Fruit fly (Drosophila melanogaster) whole organism, embryonic: Measurements from ENCODE around the gene CG10343.
A peak's percentile ranks its signal among the peaks of the same experiment; 100 is the strongest.

Experiments used
- BEAF-32 ChIP-seq: fragments of 200-800 bp; sonication (Bioruptor generic); optimal IDR thresholded peaks from 3 replicates; lab custom pipeline; 2017; ENCODE audit warnings: missing biosample characterization, missing genetic modification characterization, mild to moderate bottlenecking, moderate library complexity, missing genetic modification reagents
- BtbVII ChIP-seq: fragments of 200-800 bp; sonication (Bioruptor generic); optimal IDR thresholded peaks from 3 replicates; lab custom pipeline; 2017; ENCODE audit warnings: missing biosample characterization, mild to moderate bottlenecking, missing genetic modification characterization
- C15 ChIP-seq: fragments of 200-800 bp; sonication (Bioruptor generic); IDR thresholded peaks from 3 replicates; pipeline ENCODE4 v1.3.6; 2022; ENCODE audit warnings: missing biosample characterization, missing genetic modification characterization
- CG11247 ChIP-seq: fragments of 200-800 bp; sonication (Bioruptor generic); IDR thresholded peaks from 2 replicates; pipeline ENCODE4 v1.3.6; 2022; ENCODE audit warnings: missing biosample characterization, missing genetic modification characterization
- CG11504 ChIP-seq: fragments of 200-800 bp; sonication (Bioruptor generic); optimal IDR thresholded peaks from 3 replicates; lab custom pipeline; 2019; ENCODE audit warnings: missing biosample characterization, mild to moderate bottlenecking, missing genetic modification characterization, moderate library complexity
- CG12391 ChIP-seq: fragments of 200-800 bp; sonication (Bioruptor generic); optimal IDR thresholded peaks from 3 replicates; lab custom pipeline; 2018; ENCODE audit warnings: missing biosample characterization, mild to moderate bottlenecking, missing genetic modification characterization, moderate library complexity
- CG13775 ChIP-seq: fragments of 200-800 bp; sonication (Bioruptor generic); optimal IDR thresholded peaks from 3 replicates; lab custom pipeline; 2017; ENCODE audit warnings: missing biosample characterization, mild to moderate bottlenecking, missing genetic modification characterization
- CG14667 ChIP-seq: fragments of 200-800 bp; sonication (Bioruptor generic); IDR thresholded peaks from 2 replicates; pipeline ENCODE4 v1.3.6; 2022; ENCODE audit warnings: missing biosample characterization, missing genetic modification characterization
- CG4282 ChIP-seq: fragments of 200-800 bp; sonication (Bioruptor generic); optimal IDR thresholded peaks from 2 replicates; lab custom pipeline; 2016; ENCODE audit warnings: missing biosample characterization, missing genetic modification characterization
- CG4328 ChIP-seq: fragments of 200-800 bp; sonication (Bioruptor generic); optimal IDR thresholded peaks from 3 replicates; lab custom pipeline; 2017; ENCODE audit warnings: missing biosample characterization, missing genetic modification reagents, missing genetic modification characterization
- CG4617 ChIP-seq: fragments of 200-800 bp; sonication (Bioruptor generic); optimal IDR thresholded peaks from 3 replicates; lab custom pipeline; 2016; ENCODE audit warnings: missing biosample characterization, missing genetic modification characterization, borderline replicate concordance
- CG6654 ChIP-seq: fragments of 200-800 bp; sonication (Bioruptor generic); optimal IDR thresholded peaks from 2 replicates; lab custom pipeline; 2017; ENCODE audit warnings: missing biosample characterization, mild to moderate bottlenecking, missing genetic modification characterization
- CG6765 ChIP-seq: fragments of 200-800 bp; sonication (Bioruptor generic); optimal IDR thresholded peaks from 3 replicates; lab custom pipeline; 2017; ENCODE audit warnings: missing biosample characterization, mild to moderate bottlenecking, missing genetic modification characterization
- CG8359 ChIP-seq: fragments of 200-800 bp; sonication (Bioruptor generic); optimal IDR thresholded peaks from 2 replicates; lab custom pipeline; 2017; ENCODE audit warnings: missing biosample characterization, mild to moderate bottlenecking, missing genetic modification characterization, borderline replicate concordance
- CG8944 ChIP-seq: fragments of 200-800 bp; sonication (Bioruptor generic); optimal IDR thresholded peaks from 3 replicates; lab custom pipeline; 2016; ENCODE audit warnings: missing biosample characterization, missing genetic modification characterization
- CG9727 ChIP-seq: fragments of 200-800 bp; sonication (Bioruptor generic); optimal IDR thresholded peaks from 3 replicates; lab custom pipeline; 2017; ENCODE audit warnings: missing biosample characterization, mild to moderate bottlenecking, missing genetic modification characterization
- CG9817 ChIP-seq: fragments of 200-800 bp; sonication (Bioruptor generic); optimal IDR thresholded peaks from 2 replicates; lab custom pipeline; 2018; ENCODE audit warnings: missing biosample characterization, mild to moderate bottlenecking, missing genetic modification characterization, moderate library complexity
- CHES-1-like ChIP-seq: fragments of 200-800 bp; sonication (Bioruptor generic); optimal IDR thresholded peaks from 2 replicates; lab custom pipeline; 2016; ENCODE audit warnings: missing biosample characterization, missing genetic modification characterization
- CoRest ChIP-seq: fragments of 200-800 bp; sonication (Bioruptor generic); optimal IDR thresholded peaks from 3 replicates; lab custom pipeline; 2018; ENCODE audit warnings: missing biosample characterization, mild to moderate bottlenecking, missing genetic modification characterization, moderate library complexity
- Dip3 ChIP-seq: fragments of 200-800 bp; sonication (Bioruptor generic); optimal IDR thresholded peaks from 3 replicates; lab custom pipeline; 2016; ENCODE audit warnings: missing biosample characterization, missing genetic modification characterization
- Eip74EF ChIP-seq, 2 experiments: fragments of 200-800 bp in 1 of 2; fragments of >200 bp in 1 of 2; sonication (Bioruptor generic) in 1 of 2; optimal IDR thresholded peaks; 2 replicates each; lab custom pipeline; 2017 to 2019; ENCODE audit warnings: missing biosample characterization in 2 of 2, missing genetic modification characterization in 2 of 2, mild to moderate bottlenecking in 1 of 2, moderate library complexity in 1 of 2
- Ets65A ChIP-seq: fragments of 200-800 bp; sonication (Bioruptor generic); peaks from one replicate; lab custom pipeline; 2016; ENCODE audit warnings: missing biosample characterization, missing genetic modification characterization
- Fer2 ChIP-seq: fragments of 200-800 bp; sonication (Bioruptor generic); optimal IDR thresholded peaks from 2 replicates; lab custom pipeline; 2018; ENCODE audit warnings: missing biosample characterization, mild to moderate bottlenecking, missing genetic modification characterization, moderate library complexity
- H15 ChIP-seq: fragments of 200-800 bp; sonication (Bioruptor generic); IDR thresholded peaks from 3 replicates; pipeline ENCODE4 v1.3.6; 2022; ENCODE audit warnings: missing biosample characterization, missing genetic modification characterization
- HLH3B ChIP-seq: fragments of 200-800 bp; sonication (Bioruptor generic); IDR thresholded peaks from 2 replicates; pipeline ENCODE4 v1.3.6; 2022; ENCODE audit warnings: missing biosample characterization, missing genetic modification characterization
- HLH54F ChIP-seq: fragments of 200-800 bp; sonication (Bioruptor generic); optimal IDR thresholded peaks from 3 replicates; lab custom pipeline; 2016; ENCODE audit warnings: missing biosample characterization, missing genetic modification characterization
- Hey ChIP-seq: fragments of 200-800 bp; sonication (Bioruptor generic); optimal IDR thresholded peaks from 3 replicates; lab custom pipeline; 2018; ENCODE audit warnings: missing biosample characterization, mild to moderate bottlenecking, missing genetic modification characterization
- Hmx ChIP-seq: fragments of 200-800 bp; sonication (Bioruptor generic); optimal IDR thresholded peaks from 2 replicates; lab custom pipeline; 2016; ENCODE audit warnings: missing biosample characterization, missing genetic modification characterization
- Myb ChIP-seq: fragments of 200-800 bp; sonication (Bioruptor generic); optimal IDR thresholded peaks from 2 replicates; lab custom pipeline; 2016; ENCODE audit warnings: missing biosample characterization, missing genetic modification characterization
- Nf-YB ChIP-seq: fragments of 200-800 bp; sonication (Bioruptor generic); optimal IDR thresholded peaks from 3 replicates; lab custom pipeline; 2019; ENCODE audit warnings: missing biosample characterization, mild to moderate bottlenecking, missing genetic modification characterization, moderate library complexity
- Ssrp ChIP-seq: fragments of 200-800 bp; sonication (Bioruptor generic); optimal IDR thresholded peaks from 2 replicates; lab custom pipeline; 2018; ENCODE audit warnings: missing biosample characterization, mild to moderate bottlenecking, missing genetic modification characterization, moderate library complexity
- crol ChIP-seq: fragments of 200-800 bp; sonication (Bioruptor generic); IDR thresholded peaks from 2 replicates; pipeline ENCODE4 v1.3.6; 2022; ENCODE audit warnings: missing biosample characterization, missing genetic modification characterization
- cwo ChIP-seq: fragments of 200-800 bp; sonication (Bioruptor generic); optimal IDR thresholded peaks from 3 replicates; lab custom pipeline; 2017; ENCODE audit warnings: missing biosample characterization, missing genetic modification characterization, mild to moderate bottlenecking, moderate library complexity, missing genetic modification reagents
- dysf ChIP-seq: fragments of 200-800 bp; sonication (Bioruptor generic); IDR thresholded peaks from 3 replicates; pipeline ENCODE4 v1.3.6; 2022; ENCODE audit warnings: missing biosample characterization, missing genetic modification characterization
- en ChIP-seq: fragments of 200-800 bp; sonication (Bioruptor generic); optimal IDR thresholded peaks from 2 replicates; lab custom pipeline; 2016; ENCODE audit warnings: missing biosample characterization, missing genetic modification characterization
- gsb ChIP-seq: fragments of 200-800 bp; sonication (Bioruptor generic); IDR thresholded peaks from 2 replicates; pipeline ENCODE4 v1.3.6; 2022; ENCODE audit warnings: missing biosample characterization, missing genetic modification characterization
- ind ChIP-seq: fragments of 200-800 bp; sonication (Bioruptor generic); optimal IDR thresholded peaks from 3 replicates; lab custom pipeline; 2016; ENCODE audit warnings: missing biosample characterization, missing genetic modification characterization
- nau ChIP-seq: fragments of 200-800 bp; sonication (Bioruptor generic); optimal IDR thresholded peaks from 3 replicates; lab custom pipeline; 2017; ENCODE audit warnings: missing biosample characterization, mild to moderate bottlenecking, missing genetic modification characterization, missing genetic modification reagents
- nom ChIP-seq: fragments of 200-800 bp; sonication (Bioruptor generic); optimal IDR thresholded peaks from 2 replicates; lab custom pipeline; 2017; ENCODE audit warnings: missing biosample characterization, missing genetic modification characterization, mild to moderate bottlenecking, moderate library complexity, missing genetic modification reagents
- scrt ChIP-seq: fragments of 200-800 bp; sonication (Bioruptor generic); optimal IDR thresholded peaks from 2 replicates; lab custom pipeline; 2018; ENCODE audit warnings: missing biosample characterization, mild to moderate bottlenecking, missing genetic modification characterization, moderate library complexity
- seq ChIP-seq: fragments of 200-800 bp; sonication (Bioruptor generic); IDR thresholded peaks from 2 replicates; pipeline ENCODE4 v1.3.6; 2022; ENCODE audit warnings: missing biosample characterization, missing genetic modification characterization
- sima ChIP-seq: fragments of 200-800 bp; sonication (Bioruptor generic); optimal IDR thresholded peaks from 2 replicates; lab custom pipeline; 2016; ENCODE audit warnings: missing biosample characterization, missing genetic modification characterization
- stwl ChIP-seq: fragments of 200-800 bp; sonication (Bioruptor generic); optimal IDR thresholded peaks from 3 replicates; lab custom pipeline; 2018; ENCODE audit warnings: missing biosample characterization, mild to moderate bottlenecking, missing genetic modification characterization, moderate library complexity
- tap ChIP-seq: fragments of 200-800 bp; optimal IDR thresholded peaks from 3 replicates; lab custom pipeline; 2019; ENCODE audit warnings: missing biosample characterization, mild to moderate bottlenecking, missing genetic modification characterization, moderate library complexity
- tgo ChIP-seq: fragments of 200-800 bp; sonication (Bioruptor generic); IDR thresholded peaks from 3 replicates; pipeline ENCODE4 v1.3.6; 2022; ENCODE audit warnings: missing biosample characterization, missing genetic modification characterization
- tx ChIP-seq: fragments of 200-800 bp; sonication (Bioruptor generic); optimal IDR thresholded peaks from 2 replicates; lab custom pipeline; 2016; ENCODE audit warnings: missing biosample characterization, missing genetic modification characterization
- wdn ChIP-seq: fragments of 200-800 bp; sonication (Bioruptor generic); IDR thresholded peaks from 2 replicates; pipeline ENCODE4 v1.3.6; 2022; ENCODE audit warnings: missing biosample characterization, missing genetic modification characterization
- wor ChIP-seq: fragments of 200-800 bp; sonication (Bioruptor generic); IDR thresholded peaks from 2 replicates; pipeline ENCODE4 v1.3.6; 2022; ENCODE audit warnings: missing biosample characterization, missing genetic modification characterization

The CG10343 gene

DNA sequence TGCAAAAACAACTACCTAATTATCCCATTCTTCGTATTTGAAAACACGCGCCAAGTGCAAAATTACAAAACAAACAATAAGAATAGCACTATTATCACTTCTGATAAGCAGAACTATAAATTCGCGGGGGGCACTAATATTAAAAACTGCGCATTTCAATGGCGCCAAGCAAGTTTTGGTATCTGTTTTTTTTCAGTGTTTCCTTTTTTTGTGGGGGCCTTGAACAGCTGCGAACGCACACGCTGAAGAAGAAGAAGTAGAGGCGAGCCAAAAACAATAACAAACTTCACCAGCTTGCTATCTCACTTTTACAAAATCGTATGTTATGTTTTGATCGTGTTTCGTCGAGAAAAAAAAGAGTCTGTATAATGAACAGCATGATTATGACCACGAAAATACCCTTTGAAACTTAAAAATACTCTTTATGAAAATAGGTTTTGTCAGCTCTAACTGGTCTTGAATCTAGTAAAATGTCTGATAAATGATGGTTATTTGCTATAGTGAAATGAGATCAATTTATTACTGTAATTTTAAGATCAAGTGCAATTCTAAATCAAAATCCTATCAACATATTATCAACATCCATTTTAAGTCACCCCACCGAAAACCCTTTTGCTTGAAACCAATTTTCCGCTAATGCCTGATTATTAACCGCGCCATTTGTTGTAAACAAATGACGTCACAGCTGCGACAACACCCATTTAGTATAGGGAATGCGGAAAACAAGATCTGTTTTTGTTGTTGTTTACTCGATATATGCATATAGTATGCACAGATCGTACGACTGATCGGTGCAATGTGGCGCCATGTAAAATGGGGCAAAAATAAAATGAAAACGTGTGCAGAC, 9.2 kb upstream of the CG10343 start (continued):
- TF ChIP-seq Fer2 (tag; lab: Kevin White, UChicago) (no peak), CG8359 (GFP tag; lab: Kevin White, UChicago) (no peak), tap (tag; lab: Kevin White, UChicago) (no peak), CG8944 (peak; percentile 52), en (GFP tag; lab: Kevin White, UChicago) (peak; percentile 45), H15 (GFP tag; lab: Robert Waterston, UW) (peak; percentile 68; the same call in 2 of the 3 replicates), gsb (GFP tag; lab: Robert Waterston, UW) (0 out of 2 replicates have a peak, but pooled peaks have one; percentile 16), CG4617 (GFP tag; lab: Kevin White, UChicago) (peak; percentile 17), scrt (GFP tag; lab: Kevin White, UChicago) (peak; percentile 40), HLH54F (peak; percentile 53), nau (no peak), CG13775 (peak; percentile 55), CoRest (tag; lab: Kevin White, UChicago) (peak; percentile 13), CG4282 (GFP tag; lab: Kevin White, UChicago) (peak; percentile 18), Eip74EF (GFP tag; optimal IDR thresholded peaks at IDR 0.05; lab: Kevin White, UChicago) (peak in 1 of 2 experiments; percentile 94), crol (GFP tag; lab: Robert Waterston, UW) (no peak), CHES-1-like (GFP tag; lab: Kevin White, UChicago) (peak; percentile 84), Ssrp (tag; lab: Kevin White, UChicago) (peak; percentile 14), HLH3B (GFP tag; lab: Robert Waterston, UW) (peak; percentile 52; the same call in 1 of the 2 replicates), BEAF-32 (GFP tag; lab: Kevin White, UChicago) (no peak), Hmx (GFP tag; lab: Kevin White, UChicago) (no peak), nom (peak; percentile 49), CG9817 (tag; lab: Kevin White, UChicago) (peak; percentile 2), CG6765 (no peak), CG4328 (peak; percentile 50), CG12391 (peak; percentile 48), Dip3 (GFP tag; lab: Kevin White, UChicago) (peak; percentile 61), Ets65A (GFP tag; lab: Kevin White, UChicago) (peak; percentile 89), Nf-YB (GFP tag; lab: Kevin White, UChicago) (peak; percentile 3), cwo (GFP tag; lab: Kevin White, UChicago) (peak; percentile 75), wdn (GFP tag; lab: Robert Waterston, UW) (0 out of 2 replicates have a peak, but pooled peaks have one; percentile 29), dysf (peak; percentile 58; the same call in 2 of the 3 replicates), ind (GFP tag; lab: Kevin White, UChicago) (peak; percentile 66), wor (GFP tag; lab: Robert Waterston, UW) (no peak), C15 (no peak), BtbVII (GFP tag; lab: Kevin White, UChicago) (peak; percentile 27), tx (peak; percentile 49), CG14667 (GFP tag; lab: Robert Waterston, UW) (0 out of 2 replicates have a peak, but pooled peaks have one; percentile 20), Myb (GFP tag; lab: Kevin White, UChicago) (peak; percentile 40), CG11504 (tag; lab: Kevin White, UChicago) (peak; percentile 9), CG11247 (peak; percentile 71), sima (GFP tag; lab: Kevin White, UChicago) (no peak), CG6654 (GFP tag; lab: Kevin White, UChicago) (no peak), seq (GFP tag; lab: Robert Waterston, UW) (peak; percentile 55; the same call in 1 of the 2 replicates), CG9727 (GFP tag; lab: Kevin White, UChicago) (peak; percentile 66), Hey (tag; lab: Kevin White, UChicago) (no peak), stwl (tag; lab: Kevin White, UChicago) (no peak), tgo (GFP tag; lab: Robert Waterston, UW) (peak; percentile 67)
